Fruit fly (Drosophila melanogaster) whole organism, embryonic: Measurements from ENCODE around the gene CG15880.

Source experiments
- Abd-B ChIP-seq: fragments of 200-800 bp; sonication (Bioruptor generic); optimal IDR thresholded peaks from 2 replicates; lab custom pipeline; 2018; ENCODE audit warnings: missing biosample characterization, mild to moderate bottlenecking, missing genetic modification characterization, moderate library complexity
- CG10366 ChIP-seq: fragments of 200-800 bp; sonication (Bioruptor generic); IDR thresholded peaks from 2 replicates; pipeline ENCODE4 v1.3.6; 2022; ENCODE audit warnings: missing biosample characterization, missing genetic modification characterization
- CG10543 ChIP-seq: fragments of 200-800 bp; sonication (Bioruptor generic); optimal IDR thresholded peaks from 3 replicates; lab custom pipeline; 2017; ENCODE audit warnings: missing biosample characterization, mild to moderate bottlenecking, missing genetic modification characterization, moderate library complexity
- CG10979 ChIP-seq: fragments of 200-800 bp; sonication (Bioruptor generic); optimal IDR thresholded peaks from 2 replicates; lab custom pipeline; 2018; ENCODE audit warnings: missing biosample characterization, mild to moderate bottlenecking, missing genetic modification characterization, moderate library complexity
- CG13894 ChIP-seq: fragments of 200-800 bp; sonication (Bioruptor generic); optimal IDR thresholded peaks from 3 replicates; lab custom pipeline; 2018; ENCODE audit warnings: missing biosample characterization, mild to moderate bottlenecking, missing genetic modification characterization, moderate library complexity
- CG14014 ChIP-seq: fragments of 200-800 bp; sonication (Bioruptor generic); IDR thresholded peaks from 2 replicates; pipeline ENCODE4 v1.3.6; 2022; ENCODE audit warnings: missing biosample characterization, missing genetic modification characterization
- CG16815 ChIP-seq: fragments of 200-800 bp; sonication (Bioruptor generic); optimal IDR thresholded peaks from 3 replicates; lab custom pipeline; 2017; ENCODE audit warnings: missing biosample characterization, mild to moderate bottlenecking, missing genetic modification characterization
- CG17328 ChIP-seq: fragments of 200-800 bp; sonication (Bioruptor generic); IDR thresholded peaks from 2 replicates; pipeline ENCODE4 v1.3.6; 2022; ENCODE audit warnings: missing biosample characterization, missing genetic modification characterization
- CG17612 ChIP-seq: fragments of 200-800 bp; sonication (Bioruptor generic); IDR thresholded peaks from 2 replicates; pipeline ENCODE4 v1.3.6; 2022; ENCODE audit warnings: missing biosample characterization, missing genetic modification characterization
- CG2129 ChIP-seq: fragments of 200-800 bp; sonication (Bioruptor generic); IDR thresholded peaks from 2 replicates; pipeline ENCODE4 v1.3.6; 2022; ENCODE audit warnings: missing biosample characterization, missing genetic modification characterization; ENCODE audit not compliant: partially characterized antibody
- CG3163 ChIP-seq: fragments of 200-800 bp; sonication (Bioruptor generic); optimal IDR thresholded peaks from 3 replicates; lab custom pipeline; 2016; ENCODE audit warnings: missing biosample characterization, missing genetic modification characterization
- CG4730 ChIP-seq: fragments of 200-800 bp; sonication (Bioruptor generic); IDR thresholded peaks from 2 replicates; pipeline ENCODE4 v1.3.6; 2022; ENCODE audit warnings: missing biosample characterization, missing genetic modification characterization
- CG6254 ChIP-seq: fragments of 200-800 bp; sonication (Bioruptor generic); optimal IDR thresholded peaks from 3 replicates; lab custom pipeline; 2017; ENCODE audit warnings: mild to moderate bottlenecking, missing biosample characterization, missing genetic modification reagents, missing genetic modification characterization
- CG6689 ChIP-seq: fragments of 200-800 bp; sonication (Bioruptor generic); IDR thresholded peaks from 2 replicates; pipeline ENCODE4 v1.3.6; 2022; ENCODE audit warnings: missing biosample characterization, missing genetic modification characterization
- CG6765 ChIP-seq: fragments of 200-800 bp; sonication (Bioruptor generic); optimal IDR thresholded peaks from 3 replicates; lab custom pipeline; 2017; ENCODE audit warnings: missing biosample characterization, mild to moderate bottlenecking, missing genetic modification characterization
- CG7271 ChIP-seq: fragments of 200-800 bp; sonication (Bioruptor generic); optimal IDR thresholded peaks from 2 replicates; lab custom pipeline; 2018; ENCODE audit warnings: missing biosample characterization, mild to moderate bottlenecking, missing genetic modification characterization, moderate library complexity
- CG7372 ChIP-seq: fragments of 200-800 bp; sonication (Bioruptor generic); IDR thresholded peaks from 2 replicates; pipeline ENCODE4 v1.3.6; 2022; ENCODE audit warnings: missing biosample characterization, missing genetic modification characterization
- CG7745 ChIP-seq: fragments of 200-800 bp; sonication (Bioruptor generic); optimal IDR thresholded peaks from 2 replicates; lab custom pipeline; 2018; ENCODE audit warnings: missing biosample characterization, mild to moderate bottlenecking, missing genetic modification characterization, moderate library complexity
- CG7928 ChIP-seq: fragments of 200-800 bp; sonication (Bioruptor generic); optimal IDR thresholded peaks from 2 replicates; lab custom pipeline; 2017; ENCODE audit warnings: missing biosample characterization, mild to moderate bottlenecking, missing genetic modification characterization
- CG8089 ChIP-seq: fragments of 200-800 bp; sonication (Bioruptor generic); optimal IDR thresholded peaks from 3 replicates; lab custom pipeline; 2016; ENCODE audit warnings: missing biosample characterization, missing genetic modification characterization
- CHES-1-like ChIP-seq: fragments of 200-800 bp; sonication (Bioruptor generic); optimal IDR thresholded peaks from 2 replicates; lab custom pipeline; 2016; ENCODE audit warnings: missing biosample characterization, missing genetic modification characterization
- CrebB ChIP-seq: fragments of 200-800 bp; sonication (Bioruptor generic); optimal IDR thresholded peaks from 3 replicates; lab custom pipeline; 2018; ENCODE audit warnings: missing biosample characterization, mild to moderate bottlenecking, missing genetic modification characterization
- D19B ChIP-seq: fragments of 200-800 bp; sonication (Bioruptor generic); optimal IDR thresholded peaks from 2 replicates; lab custom pipeline; 2017; ENCODE audit warnings: missing biosample characterization, mild to moderate bottlenecking, missing genetic modification characterization
- H2.0 ChIP-seq: fragments of 200-800 bp; sonication (Bioruptor generic); IDR thresholded peaks from 2 replicates; pipeline ENCODE4 v1.3.6; 2022; ENCODE audit warnings: missing biosample characterization, missing genetic modification characterization
- Optix ChIP-seq: fragments of 200-800 bp; sonication (Bioruptor generic); IDR thresholded peaks from 3 replicates; pipeline ENCODE4 v1.3.6; 2022; ENCODE audit warnings: missing biosample characterization, missing genetic modification characterization
- Sin3A ChIP-seq: fragments of >200 bp; optimal IDR thresholded peaks from 2 replicates; lab custom pipeline; 2018
- Stat92E ChIP-seq, 3 experiments: fragments of >200 bp in 2 of 3; fragments of 200-800 bp in 1 of 3; sonication (Bioruptor generic) in 1 of 3; optimal IDR thresholded peaks; 2 replicates each; lab custom pipeline; 2017 to 2019; ENCODE audit warnings: missing biosample characterization in 3 of 3, missing genetic modification characterization in 3 of 3, mild to moderate bottlenecking in 1 of 3, moderate library complexity in 1 of 3
- TFAM ChIP-seq: fragments of 200-800 bp; sonication (Bioruptor generic); optimal IDR thresholded peaks from 2 replicates; lab custom pipeline; 2017; ENCODE audit warnings: missing biosample characterization, missing genetic modification characterization, inconsistent platforms
- Tbp ChIP-seq: fragments of >200 bp; optimal IDR thresholded peaks from 2 replicates; lab custom pipeline; 2018; ENCODE audit warnings: missing biosample characterization, missing genetic modification characterization
- abd-A ChIP-seq: fragments of 200-800 bp; sonication (Bioruptor generic); optimal IDR thresholded peaks from 3 replicates; lab custom pipeline; 2019; ENCODE audit warnings: missing biosample characterization, mild to moderate bottlenecking, missing genetic modification characterization, moderate library complexity
- dm ChIP-seq: fragments of 200-800 bp; sonication (Bioruptor generic); optimal IDR thresholded peaks from 3 replicates; lab custom pipeline; 2016; ENCODE audit warnings: missing biosample characterization, missing genetic modification characterization
- dmrt11E ChIP-seq: fragments of 200-800 bp; sonication (Bioruptor generic); optimal IDR thresholded peaks from 3 replicates; lab custom pipeline; 2018; ENCODE audit warnings: missing biosample characterization, mild to moderate bottlenecking, missing genetic modification characterization, moderate library complexity
- exex ChIP-seq: fragments of 200-800 bp; sonication (Bioruptor generic); optimal IDR thresholded peaks from 4 replicates; lab custom pipeline; 2018; ENCODE audit warnings: missing biosample characterization, mild to moderate bottlenecking, missing genetic modification characterization, moderate library complexity
- fd102C ChIP-seq: fragments of 200-800 bp; sonication (Bioruptor generic); optimal IDR thresholded peaks from 2 replicates; lab custom pipeline; 2018; ENCODE audit warnings: missing biosample characterization, mild to moderate bottlenecking, missing genetic modification characterization, moderate library complexity
- ftz-f1 ChIP-seq: fragments of 200-800 bp; sonication (Bioruptor generic); optimal IDR thresholded peaks from 2 replicates; lab custom pipeline; 2016; ENCODE audit warnings: missing biosample characterization, missing genetic modification characterization
- gce ChIP-seq: fragments of 200-800 bp; sonication (Bioruptor generic); IDR thresholded peaks from 3 replicates; pipeline ENCODE4 v1.3.6; 2022; ENCODE audit warnings: missing biosample characterization, missing genetic modification characterization
- h ChIP-seq: fragments of >200 bp; optimal IDR thresholded peaks from 2 replicates; lab custom pipeline; 2017
- jigr1 ChIP-seq: fragments of 200-800 bp; sonication (Bioruptor generic); IDR thresholded peaks from 3 replicates; pipeline ENCODE4 v1.3.6; 2022; ENCODE audit warnings: missing biosample characterization, missing genetic modification characterization
- kni ChIP-seq: fragments of 200-800 bp; sonication (Bioruptor generic); optimal IDR thresholded peaks from 3 replicates; lab custom pipeline; 2017; ENCODE audit warnings: mild to moderate bottlenecking, missing biosample characterization, missing genetic modification reagents, missing genetic modification characterization
- lov ChIP-seq, 2 experiments: fragments of 200-800 bp in 1 of 2; fragments of >200 bp in 1 of 2; sonication (Bioruptor generic) in 1 of 2; IDR thresholded peaks in 1 of 2; optimal IDR thresholded peaks in 1 of 2; 2 replicates in 1 of 2; 3 replicates in 1 of 2; pipeline versions ENCODE4 v1.3.6 to Lab custom; 2017 to 2022; ENCODE audit warnings: missing biosample characterization in 1 of 2, missing genetic modification characterization in 1 of 2
- maf-S ChIP-seq: fragments of 200-800 bp; sonication (Bioruptor generic); optimal IDR thresholded peaks from 2 replicates; lab custom pipeline; 2016; ENCODE audit warnings: missing biosample characterization, missing genetic modification characterization
- mam ChIP-seq: fragments of 200-800 bp; sonication (Bioruptor generic); optimal IDR thresholded peaks from 3 replicates; lab custom pipeline; 2016; ENCODE audit warnings: missing biosample characterization, missing genetic modification characterization
- oc ChIP-seq: fragments of 200-800 bp; sonication (Bioruptor generic); optimal IDR thresholded peaks from 2 replicates; lab custom pipeline; 2018; ENCODE audit warnings: missing biosample characterization, mild to moderate bottlenecking, missing genetic modification characterization, moderate library complexity
- pb ChIP-seq: fragments of 200-800 bp; sonication (Bioruptor generic); optimal IDR thresholded peaks from 3 replicates; lab custom pipeline; 2016; ENCODE audit warnings: missing biosample characterization, missing genetic modification characterization
- pros ChIP-seq: fragments of 200-800 bp; sonication (Bioruptor generic); optimal IDR thresholded peaks from 3 replicates; lab custom pipeline; 2019; ENCODE audit warnings: missing biosample characterization, mild to moderate bottlenecking, missing genetic modification characterization, moderate library complexity
- run ChIP-seq: fragments of 200-800 bp; sonication (Bioruptor generic); optimal IDR thresholded peaks from 3 replicates; lab custom pipeline; 2018; ENCODE audit warnings: missing biosample characterization, mild to moderate bottlenecking, missing genetic modification characterization
- sob ChIP-seq: fragments of 200-800 bp; sonication (Bioruptor generic); IDR thresholded peaks from 2 replicates; pipeline ENCODE4 v1.3.6; 2022; ENCODE audit warnings: missing biosample characterization, missing genetic modification characterization
- tgo ChIP-seq: fragments of 200-800 bp; sonication (Bioruptor generic); IDR thresholded peaks from 3 replicates; pipeline ENCODE4 v1.3.6; 2022; ENCODE audit warnings: missing biosample characterization, missing genetic modification characterization
- yki ChIP-seq: fragments of >200 bp; optimal IDR thresholded peaks from 3 replicates; lab custom pipeline; 2018
- z ChIP-seq: fragments of 200-800 bp; sonication (Bioruptor generic); IDR thresholded peaks from 3 replicates; pipeline ENCODE4 v1.3.6; 2022; ENCODE audit warnings: missing biosample characterization, missing genetic modification characterization
- zf30C ChIP-seq: fragments of 200-800 bp; sonication (Bioruptor generic); optimal IDR thresholded peaks from 3 replicates; lab custom pipeline; 2018; ENCODE audit warnings: missing biosample characterization, mild to moderate bottlenecking, missing genetic modification characterization

CG15880 gene

DNA sequence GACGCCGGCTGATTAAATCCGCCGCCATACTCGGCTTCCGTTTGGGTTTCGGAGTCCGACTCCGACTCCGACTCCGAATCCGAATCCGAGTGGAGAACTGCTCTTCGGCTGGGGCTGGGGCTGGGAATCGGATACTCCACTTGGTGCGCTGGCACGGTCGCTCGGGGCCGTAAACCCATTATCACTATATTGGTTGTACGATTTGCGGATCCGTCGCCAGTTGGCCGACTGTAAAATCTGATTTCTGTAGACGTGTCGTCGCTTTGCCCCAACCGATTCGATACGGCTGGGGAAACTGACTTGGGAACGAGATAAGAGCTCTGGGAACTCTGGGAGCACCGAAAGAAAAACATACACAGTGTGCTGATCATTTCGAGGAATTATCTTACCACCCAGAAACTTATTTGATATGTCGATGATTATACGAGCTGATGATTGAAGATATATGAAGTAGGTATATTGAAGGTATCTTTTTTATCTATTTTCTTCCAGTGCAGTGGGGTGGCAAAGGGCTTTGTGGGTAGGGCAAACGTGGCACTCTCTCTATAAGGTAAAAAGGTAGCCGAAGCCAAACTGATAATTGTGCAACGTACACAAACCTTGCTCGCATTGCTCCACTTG, 40.3 kb upstream of the CG15880 start:
- no peak for TF ChIP-seq Stat92E (GFP tag; optimal IDR thresholded peaks at IDR 0.05; lab: Kevin White, UChicago)
- no peak for TF ChIP-seq CG17612 (GFP tag; lab: Robert Waterston, UW)
- no peak for TF ChIP-seq CG7745 (tag; lab: Kevin White, UChicago)
- TF ChIP-seq run (tag; lab: Kevin White, UChicago) = no peak
- TF ChIP-seq CG6254 (GFP tag; lab: Kevin White, UChicago) = no peak
- no peak for TF ChIP-seq gce (GFP tag; lab: Robert Waterston, UW)
- peak; percentile 53 for TF ChIP-seq CHES-1-like (GFP tag; lab: Kevin White, UChicago)
- no peak for TF ChIP-seq jigr1
- peak; percentile 40 for TF ChIP-seq zf30C
- no peak for TF ChIP-seq Abd-B (GFP tag; lab: Kevin White, UChicago)
- no peak for TF ChIP-seq sob (GFP tag; lab: Robert Waterston, UW)
- TF ChIP-seq CG14014 (GFP tag; lab: Robert Waterston, UW) = peak; percentile 41; the same call in 1 of the 2 replicates
- TF ChIP-seq CG3163 (GFP tag; lab: Kevin White, UChicago) = no peak
- no peak for TF ChIP-seq kni
- TF ChIP-seq CG17328 = peak; percentile 70
- TF ChIP-seq maf-S (GFP tag; lab: Kevin White, UChicago) = peak; percentile 8
- TF ChIP-seq CG7928 (GFP tag; lab: Kevin White, UChicago) = no peak
- TF ChIP-seq dm (GFP tag; lab: Kevin White, UChicago) = no peak
- peak; percentile 53; the same call in 2 of the 3 replicates for TF ChIP-seq Optix (GFP tag; lab: Robert Waterston, UW)
- no peak for TF ChIP-seq pb (GFP tag; lab: Kevin White, UChicago)
- no peak for TF ChIP-seq D19B (GFP tag; lab: Kevin White, UChicago)
- TF ChIP-seq fd102C = no peak
- peak; percentile 16 for TF ChIP-seq CrebB
- TF ChIP-seq CG6765 (GFP tag; lab: Kevin White, UChicago) = no peak
- TF ChIP-seq CG7372 (GFP tag; lab: Robert Waterston, UW) = 0 out of 2 replicates have a peak, but pooled peaks have one; percentile 12
- peak; percentile 43 for TF ChIP-seq exex (tag; lab: Kevin White, UChicago)
- TF ChIP-seq CG6689 (GFP tag; lab: Robert Waterston, UW) = peak; percentile 45; the same call in 1 of the 2 replicates
- no peak for TF ChIP-seq h
- TF ChIP-seq Sin3A (lab: Kevin White, UChicago) = no peak
- no peak for TF ChIP-seq yki (lab: Kevin White, UChicago)
- no peak for TF ChIP-seq TFAM
- TF ChIP-seq CG13894 = no peak
- TF ChIP-seq CG10366 (GFP tag; lab: Robert Waterston, UW) = peak; percentile 64
- peak; percentile 25 for TF ChIP-seq dmrt11E (tag; lab: Kevin White, UChicago)
- no peak for TF ChIP-seq z (GFP tag; lab: Robert Waterston, UW)
- no peak for TF ChIP-seq Tbp
- peak; percentile 62 for TF ChIP-seq tgo
- TF ChIP-seq pros (GFP tag; lab: Kevin White, UChicago) = no peak
- no peak for TF ChIP-seq CG10543 (GFP tag; lab: Kevin White, UChicago)
- peak; percentile 42 for TF ChIP-seq oc
- no peak for TF ChIP-seq CG16815 (GFP tag; lab: Kevin White, UChicago)
- TF ChIP-seq mam = peak; percentile 57
- no peak for TF ChIP-seq CG2129 (GFP tag; lab: Robert Waterston, UW)
- TF ChIP-seq abd-A (tag; lab: Kevin White, UChicago) = no peak
- TF ChIP-seq CG4730 (GFP tag; lab: Robert Waterston, UW) = peak; percentile 53; the same call in 1 of the 2 replicates
- peak; percentile 41; the same call in 1 of the 2 replicates for TF ChIP-seq H2.0 (GFP tag; lab: Robert Waterston, UW)
- TF ChIP-seq CG7271 (tag; lab: Kevin White, UChicago) = no peak
- peak; percentile 58 for TF ChIP-seq CG10979 (tag; lab: Kevin White, UChicago)
- no peak for TF ChIP-seq CG8089
- TF ChIP-seq lov (optimal IDR thresholded peaks at IDR 0.05; lab: Kevin White, UChicago) = no peak
- TF ChIP-seq lov (GFP tag; IDR thresholded peaks at IDR 0.05; lab: Robert Waterston, UW) = no peak
- TF ChIP-seq ftz-f1 (GFP tag; lab: Kevin White, UChicago) = no peak
